Fruit fly (Drosophila melanogaster): ENCODE data around the gene Pdss2.

Gene Pdss2

DNA sequence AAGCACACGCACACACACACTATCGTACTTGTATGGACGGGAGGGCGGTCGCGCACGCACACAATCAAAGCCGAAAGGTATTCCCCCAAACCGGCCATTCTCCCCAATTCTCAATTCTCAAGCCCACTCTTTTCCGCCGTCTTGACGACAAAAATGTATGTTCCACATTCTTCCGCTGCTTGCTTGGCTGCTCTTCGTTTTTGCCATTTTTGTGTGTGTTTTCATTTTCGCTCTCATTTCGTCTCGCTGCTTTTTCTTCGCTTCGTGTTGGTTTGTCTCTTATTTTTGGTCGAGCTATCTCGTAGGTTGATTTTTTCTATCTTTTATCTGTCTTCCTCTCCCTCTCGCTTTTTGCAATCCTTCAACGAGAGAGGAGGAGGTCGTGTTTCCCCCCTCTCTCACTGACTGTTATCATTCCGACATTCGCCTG, 13.2 kb upstream of the Pdss2 start (continued):
- no peak for TF ChIP-seq CG2875 (GFP tag; optimal IDR thresholded peaks at IDR 0.05)
- no peak for TF ChIP-seq Usf (GFP tag; optimal IDR thresholded peaks at IDR 0.05)
- TF ChIP-seq HLHmδ (GFP tag; optimal IDR thresholded peaks at IDR 0.05): no peak
- TF ChIP-seq dati (GFP tag; IDR thresholded peaks at IDR 0.05): no peak
- TF ChIP-seq Poxn (GFP tag; IDR thresholded peaks at IDR 0.05): no peak
- TF ChIP-seq jumu (GFP tag; optimal IDR thresholded peaks at IDR 0.05): no peak
- TF ChIP-seq org-1 (GFP tag; optimal IDR thresholded peaks at IDR 0.05): no peak
- no peak for TF ChIP-seq CG8924 (tag; optimal IDR thresholded peaks at IDR 0.05)
- TF ChIP-seq phol (tag; optimal IDR thresholded peaks at IDR 0.05): no peak
- TF ChIP-seq shn (GFP tag; optimal IDR thresholded peaks at IDR 0.05): peak; percentile 24
- TF ChIP-seq vfl (GFP tag; optimal IDR thresholded peaks at IDR 0.05): no peak
- TF ChIP-seq MBD-R2 (GFP tag; IDR thresholded peaks at IDR 0.05): no peak
- peak; percentile 66 for TF ChIP-seq CG12769 (tag; optimal IDR thresholded peaks at IDR 0.05)
- TF ChIP-seq pho (GFP tag; optimal IDR thresholded peaks at IDR 0.05): no peak
- TF ChIP-seq nerfin-1 (tag; optimal IDR thresholded peaks at IDR 0.05): no peak
- TF ChIP-seq rib (GFP tag; IDR thresholded peaks at IDR 0.05): peak; percentile 60
- peak; percentile 22 for TF ChIP-seq sqz (GFP tag; optimal IDR thresholded peaks at IDR 0.05)
- no peak for TF ChIP-seq Opbp (GFP tag; IDR thresholded peaks at IDR 0.05; ENCODE audit: partially characterized antibody)
- no peak for TF ChIP-seq CG12659 (GFP tag; optimal IDR thresholded peaks at IDR 0.05)
- TF ChIP-seq gcm (GFP tag; optimal IDR thresholded peaks at IDR 0.05): no peak
- no peak for TF ChIP-seq CoRest (tag; optimal IDR thresholded peaks at IDR 0.05)
- peak; percentile 77 for TF ChIP-seq CG12155 (GFP tag; optimal IDR thresholded peaks at IDR 0.05)
- TF ChIP-seq caup (GFP tag; optimal IDR thresholded peaks at IDR 0.05; ENCODE audit: severe bottlenecking): no peak
- peak; percentile 83 for TF ChIP-seq CG3163 (GFP tag; optimal IDR thresholded peaks at IDR 0.05)
- TF ChIP-seq Drgx (GFP tag; IDR thresholded peaks at IDR 0.05): peak; percentile 66
- TF ChIP-seq CG8290 (GFP tag; optimal IDR thresholded peaks at IDR 0.05): no peak
- TF ChIP-seq CG8290 (tag; optimal IDR thresholded peaks at IDR 0.05): peak in 1 of 2 experiments; percentile 32
- no peak for TF ChIP-seq Atf-2 (GFP tag; optimal IDR thresholded peaks at IDR 0.05)
- no peak for TF ChIP-seq Ravus (GFP tag; IDR thresholded peaks at IDR 0.05)
- peak; percentile 73 for TF ChIP-seq cg (GFP tag; optimal IDR thresholded peaks at IDR 0.05)
- TF ChIP-seq Adf1 (GFP tag; IDR thresholded peaks at IDR 0.05): peak; percentile 31; the same call in 1 of the 2 replicates
- TF ChIP-seq sr (GFP tag; IDR thresholded peaks at IDR 0.05): peak; percentile 45; the same call in 2 of the 3 replicates
- peak; percentile 79; the same call in 2 of the 4 replicates for TF ChIP-seq chinmo (GFP tag; IDR thresholded peaks at IDR 0.05; ENCODE audit: partially characterized antibody)
- no peak for TF ChIP-seq Dip2 (GFP tag; IDR thresholded peaks at IDR 0.05)
- TF ChIP-seq CG10147 (GFP tag; optimal IDR thresholded peaks at IDR 0.05): no peak
- TF ChIP-seq pros (GFP tag; optimal IDR thresholded peaks at IDR 0.05): peak; percentile 78
- no peak for TF ChIP-seq pita (GFP tag; optimal IDR thresholded peaks at IDR 0.05)
- no peak for TF ChIP-seq Tbp (GFP tag; optimal IDR thresholded peaks at IDR 0.05)
- no peak for TF ChIP-seq fu2 (GFP tag; optimal IDR thresholded peaks at IDR 0.05)
- peak; percentile 45 for TF ChIP-seq Deaf1 (tag; optimal IDR thresholded peaks at IDR 0.05)
- no peak for TF ChIP-seq CG9876 (GFP tag; optimal IDR thresholded peaks at IDR 0.05)
- TF ChIP-seq pfk (GFP tag; optimal IDR thresholded peaks at IDR 0.05): no peak
- no peak for TF ChIP-seq Fer2 (tag; optimal IDR thresholded peaks at IDR 0.05)
- no peak for TF ChIP-seq HLH54F (GFP tag; optimal IDR thresholded peaks at IDR 0.05)
